Fruit fly (Drosophila melanogaster) whole organism, adult: Measurements from ENCODE around the gene CG32432.

ENCODE experiments used
- CG11617 ChIP-seq: fragments of 200-800 bp; sonication (Bioruptor generic); optimal IDR thresholded peaks from 2 replicates; lab custom pipeline; 2017; ENCODE audit warnings: mild to moderate bottlenecking, missing biosample characterization, missing genetic modification reagents, missing genetic modification characterization
- CG1620 ChIP-seq: fragments of 200-800 bp; sonication (Bioruptor generic); optimal IDR thresholded peaks from 2 replicates; lab custom pipeline; 2016; ENCODE audit warnings: missing biosample characterization, missing genetic modification characterization
- CG33017 ChIP-seq: fragments of 200-800 bp; sonication (Bioruptor generic); optimal IDR thresholded peaks from 2 replicates; lab custom pipeline; 2018; ENCODE audit warnings: missing biosample characterization, mild to moderate bottlenecking, missing genetic modification characterization, moderate library complexity
- CG7045 ChIP-seq: fragments of 200-800 bp; sonication (Bioruptor generic); optimal IDR thresholded peaks from 2 replicates; lab custom pipeline; 2017; ENCODE audit warnings: missing biosample characterization, mild to moderate bottlenecking, missing genetic modification characterization
- CG7101 ChIP-seq: fragments of 200-800 bp; sonication (Bioruptor generic); optimal IDR thresholded peaks from 2 replicates; lab custom pipeline; 2018; ENCODE audit warnings: missing biosample characterization, mild to moderate bottlenecking, missing genetic modification characterization, moderate library complexity
- Clk ChIP-seq: fragments of 200-800 bp; sonication (Bioruptor generic); optimal IDR thresholded peaks from 2 replicates; lab custom pipeline; 2017; ENCODE audit warnings: missing biosample characterization, missing genetic modification characterization
- Crg-1 ChIP-seq: fragments of 200-800 bp; sonication (Bioruptor generic); optimal IDR thresholded peaks from 2 replicates; lab custom pipeline; 2016; ENCODE audit warnings: missing biosample characterization, missing genetic modification characterization
- cnc ChIP-seq, 2 experiments: fragments of >200 bp; optimal IDR thresholded peaks; 2 replicates each; lab custom pipeline; 2017
- kay ChIP-seq: fragments of 200-800 bp; sonication (Bioruptor generic); peaks from one replicate; lab custom pipeline; 2016; ENCODE audit warnings: missing biosample characterization, missing genetic modification characterization, borderline replicate concordance
- ovo ChIP-seq: fragments of 200-800 bp; sonication (Bioruptor generic); optimal IDR thresholded peaks from 2 replicates; lab custom pipeline; 2016; ENCODE audit warnings: missing biosample characterization, missing genetic modification characterization
- tj ChIP-seq: fragments of 200-800 bp; sonication (Bioruptor generic); optimal IDR thresholded peaks from 3 replicates; lab custom pipeline; 2017; ENCODE audit warnings: missing biosample characterization, mild to moderate bottlenecking, missing genetic modification characterization, moderate library complexity
- toe ChIP-seq: fragments of 200-800 bp; sonication (Bioruptor generic); optimal IDR thresholded peaks from 2 replicates; lab custom pipeline; 2016; ENCODE audit warnings: missing biosample characterization, missing genetic modification characterization

dm6 chr3L:20826950-20827910 lies 57.8 kb downstream of the CG32432 start:
- TF ChIP-seq kay, result peak; percentile 86
- TF ChIP-seq tj (GFP tag; lab: Kevin White, UChicago), result no peak
- no peak for TF ChIP-seq CG1620 (GFP tag; lab: Kevin White, UChicago)
- peak; percentile 30 for TF ChIP-seq toe (GFP tag; lab: Kevin White, UChicago)
- no peak for TF ChIP-seq CG7045 (GFP tag; lab: Kevin White, UChicago)
- TF ChIP-seq CG33017 (tag; lab: Kevin White, UChicago), result no peak
- no peak for TF ChIP-seq Clk (GFP tag; lab: Kevin White, UChicago)
- TF ChIP-seq cnc (optimal IDR thresholded peaks at IDR 0.05; lab: Kevin White, UChicago), result no peak
- no peak for TF ChIP-seq CG11617 (GFP tag; lab: Kevin White, UChicago)
- TF ChIP-seq ovo (GFP tag; lab: Kevin White, UChicago), result no peak
- TF ChIP-seq CG7101 (tag; lab: Kevin White, UChicago), result no peak
- TF ChIP-seq Crg-1 (GFP tag; lab: Kevin White, UChicago), result no peak
